Worm (Caenorhabditis elegans) whole organism, L4 larva: ENCODE data around the gene R08A2.1.

ENCODE experiments used
- F10B5.3 ChIP-seq: sonication (generic microtip); optimal IDR thresholded peaks from 2 replicates; lab custom pipeline; 2016; ENCODE audit warnings: mild to moderate bottlenecking, missing genetic modification characterization, missing compliant biosample characterization
- F26F4.8 ChIP-seq: fragments of 200-800 bp; sonication (Bioruptor generic); conservative IDR thresholded peaks from 2 replicates; pipeline ENCODE4 v1.3.6; 2022; ENCODE audit warnings: missing genetic modification characterization, missing compliant biosample characterization
- F49E8.2 ChIP-seq: sonication (generic microtip); optimal IDR thresholded peaks from 2 replicates; lab custom pipeline; 2016; ENCODE audit warnings: missing compliant biosample characterization, mild to moderate bottlenecking, missing genetic modification characterization, borderline replicate concordance
- aha-1 ChIP-seq: fragments of 150-350 bp; peaks from one replicate; lab custom pipeline; 2014; ENCODE audit warnings: missing biosample characterization, missing genetic modification characterization
- cey-2 ChIP-seq: sonication (generic microtip); optimal IDR thresholded peaks from 3 replicates; lab custom pipeline; 2017; ENCODE audit warnings: missing genetic modification characterization, mild to moderate bottlenecking, missing compliant biosample characterization, antibody characterized with exemption, borderline replicate concordance; ENCODE audit not compliant: insufficient read depth
- daf-16 ChIP-seq, 3 experiments: sonication (generic microtip); optimal IDR thresholded peaks; 2 replicates each; lab custom pipeline; 2016 to 2017; ENCODE audit warnings: missing genetic modification characterization in 3 of 3, missing genetic modification reagents in 3 of 3, mild to moderate bottlenecking in 2 of 3, missing compliant biosample characterization in 2 of 3, missing biosample characterization in 1 of 3, moderate library complexity in 1 of 3
- daf-19 ChIP-seq: fragments of 200-800 bp; sonication (Bioruptor generic); conservative IDR thresholded peaks from 2 replicates; pipeline ENCODE4 v1.3.6; 2022; ENCODE audit warnings: missing genetic modification characterization, missing compliant biosample characterization
- dmd-6 ChIP-seq: fragments of 200-800 bp; sonication (Bioruptor generic); IDR thresholded peaks from 2 replicates; pipeline ENCODE4 v1.3.6; 2022; ENCODE audit warnings: missing genetic modification reagents, missing genetic modification characterization, missing compliant biosample characterization
- dpl-1 ChIP-seq: fragments of 150-350 bp; optimal IDR thresholded peaks from 2 replicates; lab custom pipeline; 2014; ENCODE audit warnings: missing biosample characterization, missing genetic modification reagents, missing genetic modification characterization
- duxl-1 ChIP-seq: sonication (generic microtip); optimal IDR thresholded peaks from 2 replicates; lab custom pipeline; 2016; ENCODE audit warnings: mild to moderate bottlenecking, missing genetic modification characterization, moderate library complexity, missing compliant biosample characterization; ENCODE audit not compliant: poor library complexity
- egl-43 ChIP-seq: fragments of 200-800 bp; sonication (Bioruptor generic); IDR thresholded peaks from 2 replicates; pipeline ENCODE4 v1.3.6; 2022; ENCODE audit warnings: missing genetic modification reagents, missing genetic modification characterization, missing compliant biosample characterization
- fkh-10 ChIP-seq: fragments of 150-350 bp; optimal IDR thresholded peaks from 2 replicates; lab custom pipeline; 2014; ENCODE audit warnings: missing biosample characterization, missing genetic modification reagents, missing genetic modification characterization
- fos-1 ChIP-seq: fragments of 150-350 bp; optimal IDR thresholded peaks from 2 replicates; lab custom pipeline; 2014; ENCODE audit warnings: missing biosample characterization, missing genetic modification characterization
- gei-8 ChIP-seq: fragments of 200-800 bp; sonication (Bioruptor generic); optimal IDR thresholded peaks from 2 replicates; lab custom pipeline; 2018; ENCODE audit warnings: mild to moderate bottlenecking, missing genetic modification characterization, missing compliant biosample characterization
- hif-1 ChIP-seq, 2 experiments: sonication (generic microtip); optimal IDR thresholded peaks; 2 replicates each; lab custom pipeline; 2016 to 2017; ENCODE audit warnings: missing compliant biosample characterization in 2 of 2, missing genetic modification characterization in 2 of 2, missing genetic modification reagents in 2 of 2, missing genotype in 2 of 2, mild to moderate bottlenecking in 1 of 2
- hmg-1.1 ChIP-seq: fragments of 200-800 bp; sonication (Bioruptor generic); IDR thresholded peaks from 2 replicates; pipeline ENCODE4 v1.3.6; 2022; ENCODE audit warnings: missing genetic modification reagents, missing genetic modification characterization, missing compliant biosample characterization
- jun-1 ChIP-seq: fragments of 150-350 bp; optimal IDR thresholded peaks from 2 replicates; lab custom pipeline; 2014; ENCODE audit warnings: missing biosample characterization, missing genetic modification reagents, missing genetic modification characterization
- lin-13 ChIP-seq: fragments of 150-350 bp; optimal IDR thresholded peaks from 2 replicates; lab custom pipeline; 2014; ENCODE audit warnings: missing biosample characterization, missing genetic modification reagents, missing genetic modification characterization
- lin-39 ChIP-seq: fragments of 150-350 bp; optimal IDR thresholded peaks from 2 replicates; lab custom pipeline; 2014; ENCODE audit warnings: missing biosample characterization, missing genetic modification reagents, missing genetic modification characterization
- lsy-2 ChIP-seq, 2 experiments: fragments of 150-350 bp in 1 of 2; sonication (generic microtip) in 1 of 2; optimal IDR thresholded peaks; 2 replicates each; lab custom pipeline; 2014 to 2017; ENCODE audit warnings: missing biosample characterization in 2 of 2, missing genetic modification characterization in 2 of 2
- madf-5 ChIP-seq, 2 experiments: fragments of 200-800 bp; sonication (Bioruptor generic); IDR thresholded peaks; 2 replicates each; pipeline ENCODE4 v1.3.6; 2022; ENCODE audit warnings: missing compliant biosample characterization in 2 of 2, missing genetic modification characterization in 2 of 2
- madf-9 ChIP-seq: fragments of 200-800 bp; sonication (Bioruptor generic); conservative IDR thresholded peaks from 2 replicates; pipeline ENCODE4 v1.3.6; 2022; ENCODE audit warnings: missing genetic modification reagents, missing genetic modification characterization, missing compliant biosample characterization
- mxl-2 ChIP-seq: fragments of 200-800 bp; sonication (Bioruptor generic); conservative IDR thresholded peaks from 2 replicates; pipeline ENCODE4 v1.3.6; 2022; ENCODE audit warnings: missing genetic modification reagents, missing genetic modification characterization, missing compliant biosample characterization
- mxl-3 ChIP-seq: fragments of 200-800 bp; sonication (Bioruptor generic); optimal IDR thresholded peaks from 2 replicates; lab custom pipeline; 2018; ENCODE audit warnings: mild to moderate bottlenecking, missing genetic modification characterization, missing compliant biosample characterization
- nhr-28 ChIP-seq: fragments of 150-350 bp; optimal IDR thresholded peaks from 2 replicates; lab custom pipeline; 2014; ENCODE audit warnings: missing biosample characterization, missing genetic modification characterization
- nhr-41 ChIP-seq: fragments of 200-800 bp; sonication (Bioruptor generic); IDR thresholded peaks from 2 replicates; pipeline ENCODE4 v1.3.6; 2022; ENCODE audit warnings: missing genetic modification reagents, missing genetic modification characterization, missing compliant biosample characterization
- nhr-48 ChIP-seq: sonication (generic microtip); optimal IDR thresholded peaks from 2 replicates; lab custom pipeline; 2016; ENCODE audit warnings: mild to moderate bottlenecking, missing genetic modification characterization, missing compliant biosample characterization
- nhr-6 ChIP-seq: fragments of 150-350 bp; optimal IDR thresholded peaks from 2 replicates; lab custom pipeline; 2014; ENCODE audit warnings: missing biosample characterization, missing genetic modification characterization
- nhr-76 ChIP-seq: fragments of 150-350 bp; optimal IDR thresholded peaks from 2 replicates; lab custom pipeline; 2014; ENCODE audit warnings: missing biosample characterization, missing genetic modification characterization
- pha-4 ChIP-seq, 2 experiments: fragments of 150-350 bp in 1 of 2; fragments of 200-800 bp in 1 of 2; sonication (Bioruptor generic) in 1 of 2; IDR thresholded peaks in 1 of 2; optimal IDR thresholded peaks in 1 of 2; 2 replicates each; pipeline versions ENCODE4 v1.3.6 to Lab custom; 2014 to 2022; ENCODE audit warnings: missing genetic modification characterization in 2 of 2, missing genetic modification reagents in 2 of 2, missing biosample characterization in 1 of 2, missing compliant biosample characterization in 1 of 2
- pqm-1 ChIP-seq: sonication (generic microtip); optimal IDR thresholded peaks from 2 replicates; lab custom pipeline; 2017; ENCODE audit warnings: missing biosample characterization, missing genetic modification characterization
- sdz-12 ChIP-seq: fragments of 200-800 bp; sonication (Bioruptor generic); optimal IDR thresholded peaks from 2 replicates; lab custom pipeline; 2018; ENCODE audit warnings: mild to moderate bottlenecking, missing genetic modification characterization, missing compliant biosample characterization
- tra-1 ChIP-seq: fragments of 200-800 bp; sonication (Bioruptor generic); IDR thresholded peaks from 2 replicates; pipeline ENCODE4 v1.3.6; 2022; ENCODE audit warnings: missing genetic modification reagents, missing genetic modification characterization, missing compliant biosample characterization
- unc-62 ChIP-seq, 3 experiments: fragments of 150-350 bp in 1 of 3; sonication (generic microtip); optimal IDR thresholded peaks in 2 of 3; peaks in 1 of 3; 1 replicate in 1 of 3; 2 replicates in 2 of 3; lab custom pipeline; 2014 to 2017; ENCODE audit warnings: missing biosample characterization in 3 of 3, missing genetic modification characterization in 3 of 3, missing genetic modification reagents in 3 of 3, missing genotype in 1 of 3
- vab-7 ChIP-seq: fragments of 200-800 bp; sonication (Bioruptor generic); IDR thresholded peaks from 2 replicates; pipeline ENCODE4 v1.3.6; 2022; ENCODE audit warnings: missing genetic modification reagents, missing genetic modification characterization, missing compliant biosample characterization
- zip-2 ChIP-seq: fragments of 150-350 bp; optimal IDR thresholded peaks from 2 replicates; lab custom pipeline; 2014; ENCODE audit warnings: missing biosample characterization, missing genetic modification characterization
- ztf-7 ChIP-seq: fragments of 150-350 bp; optimal IDR thresholded peaks from 2 replicates; lab custom pipeline; 2014; ENCODE audit warnings: missing biosample characterization, missing genetic modification characterization

Gene R08A2.1

ce11 chrV:14726596-14726995 is 7.2 kb upstream of the R08A2.1 start, which contains the start of gene Y50E8A.1:
Y50E8A.1 (plus strand) TSS chrV:14726896.
- TF ChIP-seq tra-1 (GFP tag; lab: Robert Waterston, UW) (no peak), pqm-1 (tag; lab: Kevin White, UChicago) (no peak), jun-1 (tag; lab: Kevin White, UChicago) (no peak), aha-1 (peak; percentile 72), hmg-1.1 (GFP tag; lab: Robert Waterston, UW) (no peak)

ce11 chrV:14725409-14725808 is 6.0 kb upstream of the R08A2.1 start:
- TF ChIP-seq nhr-28 (tag; lab: Kevin White, UChicago): peak; percentile 59
- TF ChIP-seq dpl-1 (GFP tag; lab: Kevin White, UChicago): no peak
- TF ChIP-seq nhr-48 (tag; lab: Kevin White, UChicago): peak; percentile 91
- TF ChIP-seq mxl-3 (GFP tag; lab: Kevin White, UChicago): peak; percentile 3
- TF ChIP-seq lsy-2 (tag; optimal IDR thresholded peaks at IDR 0.05; lab: Kevin White, UChicago): no peak
- peak; percentile 51 for TF ChIP-seq dmd-6 (GFP tag; lab: Robert Waterston, UW)

- TF ChIP-seq egl-43 (GFP tag; lab: Robert Waterston, UW) (no peak), unc-62 (GFP tag; optimal IDR thresholded peaks at IDR 0.05 in 1 of 2; lab: Kevin White, UChicago) (peak in 1 of 2 experiments; percentile 61), unc-62 (tag; optimal IDR thresholded peaks at IDR 0.05; lab: Kevin White, UChicago) (no peak), lin-39 (tag; lab: Kevin White, UChicago) (no peak), dmd-6 (GFP tag; lab: Robert Waterston, UW) (no peak)
Measured at ce11 chrV:14723020-14723419, 3.6 kb upstream of the R08A2.1 start, which contains the start of gene R08A2.7. R08A2.7 (plus strand) TSS chrV:14723320.

- TF ChIP-seq fkh-10 (GFP tag; lab: Kevin White, UChicago) (no peak), cey-2 (tag; lab: Kevin White, UChicago) (no peak), dmd-6 (GFP tag; lab: Robert Waterston, UW) (peak; percentile 32), dpl-1 (GFP tag; lab: Kevin White, UChicago) (no peak), tra-1 (GFP tag; lab: Robert Waterston, UW) (no peak), jun-1 (tag; lab: Kevin White, UChicago) (no peak), madf-5 (GFP tag; IDR thresholded peaks at IDR 0.05; lab: Robert Waterston, UW) (no peak), lin-13 (GFP tag; lab: Kevin White, UChicago) (no peak), F49E8.2 (tag; lab: Kevin White, UChicago) (no peak), sdz-12 (GFP tag; lab: Kevin White, UChicago) (no peak), nhr-28 (tag; lab: Kevin White, UChicago) (peak; percentile 35)
- TF ChIP-seq, all 104 proteins: peak for 2
Measured at ce11 chrV:14716114-14716513, 3.3 kb downstream of the R08A2.1 start, which contains the start of gene fbxa-147. fbxa-147 (plus strand) TSS chrV:14716499.

- no peak for TF ChIP-seq gei-8 (GFP tag; lab: Kevin White, UChicago)
- TF ChIP-seq F26F4.8 (GFP tag; lab: Robert Waterston, UW): no peak
- TF ChIP-seq aha-1: no peak
- no peak for TF ChIP-seq nhr-76 (tag; lab: Kevin White, UChicago)
- no peak for TF ChIP-seq zip-2
- TF ChIP-seq vab-7 (GFP tag; lab: Robert Waterston, UW): no peak
- no peak for TF ChIP-seq fos-1
- TF ChIP-seq daf-19 (GFP tag; lab: Robert Waterston, UW): no peak
- no peak for TF ChIP-seq pha-4 (GFP tag; IDR thresholded peaks at IDR 0.05; lab: Robert Waterston, UW)
- no peak for TF ChIP-seq pha-4 (tag; optimal IDR thresholded peaks at IDR 0.05; lab: Kevin White, UChicago)
- no peak for TF ChIP-seq daf-16 (GFP tag; optimal IDR thresholded peaks at IDR 0.05; lab: Kevin White, UChicago)
- no peak for TF ChIP-seq daf-16 (tag; optimal IDR thresholded peaks at IDR 0.05; lab: Kevin White, UChicago)
- TF ChIP-seq nhr-41 (GFP tag; lab: Robert Waterston, UW): no peak
- TF ChIP-seq madf-9: no peak
- no peak for TF ChIP-seq nhr-6
- no peak for TF ChIP-seq mxl-2 (GFP tag; lab: Robert Waterston, UW)
- TF ChIP-seq ztf-7: no peak
- TF ChIP-seq duxl-1: no peak
- no peak for TF ChIP-seq hif-1 (tag; optimal IDR thresholded peaks at IDR 0.05; lab: Kevin White, UChicago)
- no peak for TF ChIP-seq F10B5.3
Measured at ce11 chrV:14715608-14716007, 3.8 kb downstream of the R08A2.1 start, which contains the start of gene R08A2.2. R08A2.2 (minus strand) TSS chrV:14715708.
